Worm (Caenorhabditis elegans): Measurements from ENCODE around the gene her-1.

ce11 chrV:9679166-9679565 is 17.6 kb upstream of the her-1 start, which contains the start of gene ZK287.9:
- no peak for TF ChIP-seq mef-2 (tag; optimal IDR thresholded peaks at IDR 0.05)
- TF ChIP-seq pag-3 (tag; optimal IDR thresholded peaks at IDR 0.05; ENCODE audit: borderline replicate concordance, insufficient read depth), result no peak
- TF ChIP-seq tbx-2 (tag; optimal IDR thresholded peaks at IDR 0.05), result no peak
- no peak for TF ChIP-seq nhr-237 (tag; optimal IDR thresholded peaks at IDR 0.05)
- no peak for TF ChIP-seq nhr-76 (tag; optimal IDR thresholded peaks at IDR 0.05)
- no peak for TF ChIP-seq aly-2 (tag; optimal IDR thresholded peaks at IDR 0.05)
